Fruit fly (Drosophila melanogaster): ENCODE results near the gene CG7290.

The CG7290 gene

dm6 chr3L:20185206-20185868 lies 20.5 kb downstream of the CG7290 start (continued):
- peak; percentile 42 for TF ChIP-seq Fer3 (tag; optimal IDR thresholded peaks at IDR 0.05)
- TF ChIP-seq rib (GFP tag; IDR thresholded peaks at IDR 0.05): no peak
- no peak for TF ChIP-seq Dfd (GFP tag; optimal IDR thresholded peaks at IDR 0.05)
- no peak for TF ChIP-seq nerfin-1 (tag; optimal IDR thresholded peaks at IDR 0.05)
- peak; percentile 64 for TF ChIP-seq bcd (GFP tag; optimal IDR thresholded peaks at IDR 0.05)
- TF ChIP-seq Sry-β (GFP tag; optimal IDR thresholded peaks at IDR 0.05): no peak
- TF ChIP-seq CG7963 (GFP tag; IDR thresholded peaks at IDR 0.05; ENCODE audit: partially characterized antibody): no peak
- TF ChIP-seq CG7928 (GFP tag; optimal IDR thresholded peaks at IDR 0.05): no peak
- peak; percentile 4 for TF ChIP-seq Dad (GFP tag; optimal IDR thresholded peaks at IDR 0.05)
- TF ChIP-seq HHEX (GFP tag; optimal IDR thresholded peaks at IDR 0.05): peak; percentile 61
- TF ChIP-seq CG14667 (GFP tag; IDR thresholded peaks at IDR 0.05): no peak
- TF ChIP-seq CG12659 (GFP tag; optimal IDR thresholded peaks at IDR 0.05): peak; percentile 56
- TF ChIP-seq jumu (GFP tag; optimal IDR thresholded peaks at IDR 0.05): no peak
- peak; percentile 71 for TF ChIP-seq Hand (GFP tag; optimal IDR thresholded peaks at IDR 0.05)
- TF ChIP-seq exex (tag; optimal IDR thresholded peaks at IDR 0.05): no peak
- TF ChIP-seq CG11093 (GFP tag; IDR thresholded peaks at IDR 0.05): no peak
- no peak for TF ChIP-seq hb (GFP tag; IDR thresholded peaks at IDR 0.05; ENCODE audit: partially characterized antibody)
- peak; percentile 49 for TF ChIP-seq zfh2 (GFP tag; optimal IDR thresholded peaks at IDR 0.05)
- TF ChIP-seq CG8478 (optimal IDR thresholded peaks at IDR 0.05): no peak
- TF ChIP-seq ind (GFP tag; optimal IDR thresholded peaks at IDR 0.05): peak; percentile 51
- no peak for TF ChIP-seq CG1529 (GFP tag; optimal IDR thresholded peaks at IDR 0.05)
- TF ChIP-seq sna (GFP tag; IDR thresholded peaks at IDR 0.05; ENCODE audit: partially characterized antibody): no peak
- TF ChIP-seq CG17612 (GFP tag; IDR thresholded peaks at IDR 0.05): no peak
- no peak for TF ChIP-seq ftz-f1 (GFP tag; optimal IDR thresholded peaks at IDR 0.05)
- TF ChIP-seq tap (tag; optimal IDR thresholded peaks at IDR 0.05): no peak
- peak; percentile 61 for TF ChIP-seq row (GFP tag; IDR thresholded peaks at IDR 0.05)
- no peak for TF ChIP-seq Camta (GFP tag; optimal IDR thresholded peaks at IDR 0.05)
- TF ChIP-seq CkIIα-i1 (GFP tag; IDR thresholded peaks at IDR 0.05): no peak
- no peak for TF ChIP-seq CG10654 (GFP tag; optimal IDR thresholded peaks at IDR 0.05)
- peak; percentile 23 for TF ChIP-seq CG17359 (tag; optimal IDR thresholded peaks at IDR 0.05)
- TF ChIP-seq CG4730 (GFP tag; IDR thresholded peaks at IDR 0.05): no peak
- peak; percentile 37 for TF ChIP-seq CG13123 (GFP tag; optimal IDR thresholded peaks at IDR 0.05)
- TF ChIP-seq CG2678 (tag; optimal IDR thresholded peaks at IDR 0.05): peak; percentile 74
- TF ChIP-seq Xbp1 (GFP tag; optimal IDR thresholded peaks at IDR 0.05): peak; percentile 64
- peak; percentile 26 for TF ChIP-seq CG8359 (GFP tag; optimal IDR thresholded peaks at IDR 0.05; ENCODE audit: borderline replicate concordance)
- TF ChIP-seq cato (GFP tag; optimal IDR thresholded peaks at IDR 0.05; ENCODE audit: borderline replicate concordance): peak; percentile 58
- peak; percentile 62 for TF ChIP-seq CG15269 (tag; optimal IDR thresholded peaks at IDR 0.05)
- TF ChIP-seq fd64A (GFP tag; optimal IDR thresholded peaks at IDR 0.05): no peak
- peak; percentile 98 for TF ChIP-seq Deaf1 (tag; optimal IDR thresholded peaks at IDR 0.05)
- TF ChIP-seq crc (GFP tag; optimal IDR thresholded peaks at IDR 0.05): no peak
- peak; percentile 29 for TF ChIP-seq CG18262 (tag; optimal IDR thresholded peaks at IDR 0.05)
- TF ChIP-seq CG3847 (GFP tag; IDR thresholded peaks at IDR 0.05): peak; percentile 26; the same call in 1 of the 2 replicates
- no peak for TF ChIP-seq slou (GFP tag; optimal IDR thresholded peaks at IDR 0.05)
- peak; percentile 37 for TF ChIP-seq CG2116 (GFP tag; optimal IDR thresholded peaks at IDR 0.05)
- no peak for TF ChIP-seq aop (GFP tag; IDR thresholded peaks at IDR 0.05)
- TF ChIP-seq schlank (tag; optimal IDR thresholded peaks at IDR 0.05): peak; percentile 10
- TF ChIP-seq jing (GFP tag; optimal IDR thresholded peaks at IDR 0.05): no peak
- no peak for TF ChIP-seq CG18764 (GFP tag; optimal IDR thresholded peaks at IDR 0.05)
- no peak for TF ChIP-seq sim (GFP tag; IDR thresholded peaks at IDR 0.05)
- TF ChIP-seq Poxn (GFP tag; IDR thresholded peaks at IDR 0.05): no peak
- TF ChIP-seq CG3281 (GFP tag; optimal IDR thresholded peaks at IDR 0.05): peak; percentile 65

Data from whole organism, embryonic.